Fruit fly (Drosophila melanogaster) Kc167 (cell line): ENCODE data around the gene CG17646.

Experiments used
- Myc ChIP-seq: fragments of >200 bp; optimal IDR thresholded peaks from 2 replicates; lab custom pipeline; 2017; ENCODE audit warnings: missing external identifiers
- insv ChIP-seq: fragments of >200 bp; optimal IDR thresholded peaks from 3 replicates; lab custom pipeline; 2018; ENCODE audit warnings: missing external identifiers
- psq ChIP-seq: fragments of >200 bp; optimal IDR thresholded peaks from 2 replicates; lab custom pipeline; 2017; ENCODE audit warnings: missing external identifiers

DNA sequence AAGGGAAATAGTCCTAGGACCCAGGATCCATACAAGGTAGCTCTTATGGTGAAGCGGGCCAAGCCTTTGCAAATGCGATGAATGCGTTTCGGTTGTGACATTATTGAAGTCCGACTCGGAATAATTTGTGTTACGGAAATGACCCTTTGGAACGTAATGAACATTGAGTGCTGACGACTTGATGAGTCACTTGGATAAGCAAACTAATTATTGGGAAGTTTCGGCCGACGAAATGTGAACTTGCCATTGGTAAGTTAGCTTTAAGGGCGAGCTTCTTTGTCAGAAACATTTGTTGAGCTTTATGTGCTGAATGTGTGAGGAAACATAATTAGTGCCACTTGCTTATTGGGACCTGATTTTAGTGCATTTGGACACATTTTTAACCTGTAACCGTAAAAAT, 62.5 kb downstream of the CG17646 start, which contains the start of gene Gr22a:
- TF ChIP-seq insv (no peak), psq (lab: Kevin White, UChicago) (no peak), Myc (lab: Kevin White, UChicago) (no peak)
